Fruit fly (Drosophila melanogaster): ENCODE measurements around the gene CG9215.

CG9215 gene

DNA sequence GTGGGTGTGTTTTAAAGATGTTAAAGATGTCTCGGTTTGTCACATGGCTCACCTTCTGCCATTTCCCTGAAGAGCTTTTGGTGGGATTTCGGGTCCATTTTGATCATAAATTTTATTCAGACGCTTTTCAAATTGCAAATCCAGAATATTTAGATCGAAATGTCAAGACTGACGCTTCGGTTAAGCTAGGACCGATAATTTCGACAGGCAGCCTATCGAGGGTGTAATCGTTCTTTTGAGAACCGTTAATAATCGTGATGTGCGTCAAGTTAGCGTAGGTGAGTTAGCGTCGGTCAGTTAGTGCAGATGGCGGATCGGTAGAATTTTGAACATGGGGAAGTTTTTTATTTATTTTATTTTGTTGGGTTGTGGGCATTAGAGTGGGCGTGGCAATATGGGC is 7.1 kb downstream of the CG9215 start, which contains the start of gene CG42299 (continued):
- TF ChIP-seq CG3995 (GFP tag; optimal IDR thresholded peaks at IDR 0.05) (no peak), ATbp (GFP tag; optimal IDR thresholded peaks at IDR 0.05) (no peak), Side (GFP tag; optimal IDR thresholded peaks at IDR 0.05) (no peak), Myb (GFP tag; optimal IDR thresholded peaks at IDR 0.05) (peak; percentile 43), jumu (GFP tag; optimal IDR thresholded peaks at IDR 0.05) (no peak), Taf1 (GFP tag; IDR thresholded peaks at IDR 0.05) (no peak), CG18476 (GFP tag; optimal IDR thresholded peaks at IDR 0.05) (no peak), Aef1 (GFP tag; IDR thresholded peaks at IDR 0.05) (no peak), p53 (GFP tag; optimal IDR thresholded peaks at IDR 0.05) (no peak), unc-4 (GFP tag; IDR thresholded peaks at IDR 0.05; ENCODE audit: partially characterized antibody) (peak; percentile 41; the same call in 1 of the 2 replicates), CG2712 (tag; optimal IDR thresholded peaks at IDR 0.05) (no peak), trem (tag; optimal IDR thresholded peaks at IDR 0.05) (no peak), TFAM (GFP tag; optimal IDR thresholded peaks at IDR 0.05) (no peak), Sry-δ (GFP tag; optimal IDR thresholded peaks at IDR 0.05) (peak; percentile 13), CG10274 (GFP tag; optimal IDR thresholded peaks at IDR 0.05) (no peak), inv (GFP tag; IDR thresholded peaks at IDR 0.05; ENCODE audit: partially characterized antibody) (peak; percentile 31; the same call in 1 of the 2 replicates), amos (GFP tag; IDR thresholded peaks at IDR 0.05; ENCODE audit: partially characterized antibody) (peak; percentile 27; the same call in 1 of the 2 replicates), Hey (tag; optimal IDR thresholded peaks at IDR 0.05) (no peak), maf-S (GFP tag; optimal IDR thresholded peaks at IDR 0.05) (no peak), CG7963 (GFP tag; IDR thresholded peaks at IDR 0.05; ENCODE audit: partially characterized antibody) (peak; percentile 76), CG11398 (GFP tag; optimal IDR thresholded peaks at IDR 0.05) (no peak), Nf-YB (GFP tag; optimal IDR thresholded peaks at IDR 0.05) (no peak), Bteb2 (GFP tag; optimal IDR thresholded peaks at IDR 0.05) (no peak), CG13775 (GFP tag; optimal IDR thresholded peaks at IDR 0.05) (no peak), klu (GFP tag; IDR thresholded peaks at IDR 0.05) (no peak), sob (GFP tag; IDR thresholded peaks at IDR 0.05) (no peak), bbx (GFP tag; IDR thresholded peaks at IDR 0.05; ENCODE audit: partially characterized antibody) (peak; percentile 67)

DNA sequence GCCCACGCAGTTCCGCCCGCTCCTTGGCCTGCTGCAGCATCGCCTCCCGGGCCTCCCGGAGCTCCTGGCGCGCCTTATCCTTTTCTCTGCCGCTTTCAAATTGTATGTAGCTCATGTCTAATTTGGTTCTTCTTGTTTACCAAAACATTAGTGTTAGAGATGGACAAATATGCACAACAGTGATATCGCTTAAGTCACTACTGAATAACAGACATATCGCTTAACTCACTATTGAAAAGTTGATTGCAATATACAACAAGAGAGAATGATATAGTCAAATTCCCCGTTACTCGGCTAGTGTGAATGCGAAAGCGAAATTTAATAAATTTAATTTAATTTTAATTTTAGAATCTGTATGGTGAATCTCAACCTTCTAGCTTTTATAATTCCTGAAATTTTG is 8.3 kb downstream of the CG9215 start, which contains the start of gene CG9213:
Gene CG9213, minus strand, starts transcription at position 152 of the 400 bp plus-strand sequence.
- peak; percentile 84 for TF ChIP-seq Bgb (GFP tag; IDR thresholded peaks at IDR 0.05; ENCODE audit: partially characterized antibody)
- no peak for TF ChIP-seq prd (optimal IDR thresholded peaks at IDR 0.05)
- TF ChIP-seq prd (GFP tag; IDR thresholded peaks at IDR 0.05) = no peak; the same call in 2 of the 3 replicates
- no peak for TF ChIP-seq CG4424 (GFP tag; optimal IDR thresholded peaks at IDR 0.05)
- peak; percentile 64 for TF ChIP-seq HLH4C (GFP tag; IDR thresholded peaks at IDR 0.05; ENCODE audit: partially characterized antibody)
- no peak for TF ChIP-seq twi (tag; optimal IDR thresholded peaks at IDR 0.05)
- TF ChIP-seq mld (GFP tag; IDR thresholded peaks at IDR 0.05; ENCODE audit: partially characterized antibody) = peak; percentile 83; the same call in 2 of the 3 replicates
- TF ChIP-seq CG32532 (GFP tag; IDR thresholded peaks at IDR 0.05) = peak; percentile 48; the same call in 1 of the 2 replicates
- peak; percentile 86 for TF ChIP-seq Dll (GFP tag; IDR thresholded peaks at IDR 0.05; ENCODE audit: partially characterized antibody)
- no peak for TF ChIP-seq tll (GFP tag; optimal IDR thresholded peaks at IDR 0.05)
- no peak for TF ChIP-seq CG16815 (GFP tag; optimal IDR thresholded peaks at IDR 0.05)
- TF ChIP-seq CG14014 (GFP tag; IDR thresholded peaks at IDR 0.05) = no peak
- TF ChIP-seq zen2 (GFP tag; IDR thresholded peaks at IDR 0.05; ENCODE audit: partially characterized antibody) = peak; percentile 58; the same call in 2 of the 3 replicates
- TF ChIP-seq Myb (GFP tag; optimal IDR thresholded peaks at IDR 0.05) = peak; percentile 35
- peak; percentile 80; the same call in 2 of the 3 replicates for TF ChIP-seq knrl (GFP tag; IDR thresholded peaks at IDR 0.05; ENCODE audit: partially characterized antibody)
- TF ChIP-seq CG31441 (GFP tag; IDR thresholded peaks at IDR 0.05) = peak; percentile 58; the same call in 1 of the 2 replicates
- TF ChIP-seq aop (GFP tag; IDR thresholded peaks at IDR 0.05) = no peak
- TF ChIP-seq Dbx (GFP tag; IDR thresholded peaks at IDR 0.05) = 0 out of 3 replicates have a peak, but pooled peaks have one; percentile 14
- TF ChIP-seq CG15514 (GFP tag; optimal IDR thresholded peaks at IDR 0.05) = peak; percentile 19
- TF ChIP-seq phol (tag; optimal IDR thresholded peaks at IDR 0.05) = peak; percentile 10
- TF ChIP-seq CG9932 (GFP tag; IDR thresholded peaks at IDR 0.05) = peak; percentile 44; the same call in 1 of the 2 replicates
- TF ChIP-seq sob (GFP tag; IDR thresholded peaks at IDR 0.05) = 0 out of 2 replicates have a peak, but pooled peaks have one; percentile 10
- TF ChIP-seq CG7745 (tag; optimal IDR thresholded peaks at IDR 0.05) = no peak
- TF ChIP-seq vvl (GFP tag; IDR thresholded peaks at IDR 0.05) = 0 out of 2 replicates have a peak, but pooled peaks have one; percentile 13
- peak; percentile 17 for TF ChIP-seq CG10267 (tag; optimal IDR thresholded peaks at IDR 0.05)

Data from whole organism, embryonic.